Fruit fly (Drosophila melanogaster): ENCODE data around the gene Chs2.

DNA sequence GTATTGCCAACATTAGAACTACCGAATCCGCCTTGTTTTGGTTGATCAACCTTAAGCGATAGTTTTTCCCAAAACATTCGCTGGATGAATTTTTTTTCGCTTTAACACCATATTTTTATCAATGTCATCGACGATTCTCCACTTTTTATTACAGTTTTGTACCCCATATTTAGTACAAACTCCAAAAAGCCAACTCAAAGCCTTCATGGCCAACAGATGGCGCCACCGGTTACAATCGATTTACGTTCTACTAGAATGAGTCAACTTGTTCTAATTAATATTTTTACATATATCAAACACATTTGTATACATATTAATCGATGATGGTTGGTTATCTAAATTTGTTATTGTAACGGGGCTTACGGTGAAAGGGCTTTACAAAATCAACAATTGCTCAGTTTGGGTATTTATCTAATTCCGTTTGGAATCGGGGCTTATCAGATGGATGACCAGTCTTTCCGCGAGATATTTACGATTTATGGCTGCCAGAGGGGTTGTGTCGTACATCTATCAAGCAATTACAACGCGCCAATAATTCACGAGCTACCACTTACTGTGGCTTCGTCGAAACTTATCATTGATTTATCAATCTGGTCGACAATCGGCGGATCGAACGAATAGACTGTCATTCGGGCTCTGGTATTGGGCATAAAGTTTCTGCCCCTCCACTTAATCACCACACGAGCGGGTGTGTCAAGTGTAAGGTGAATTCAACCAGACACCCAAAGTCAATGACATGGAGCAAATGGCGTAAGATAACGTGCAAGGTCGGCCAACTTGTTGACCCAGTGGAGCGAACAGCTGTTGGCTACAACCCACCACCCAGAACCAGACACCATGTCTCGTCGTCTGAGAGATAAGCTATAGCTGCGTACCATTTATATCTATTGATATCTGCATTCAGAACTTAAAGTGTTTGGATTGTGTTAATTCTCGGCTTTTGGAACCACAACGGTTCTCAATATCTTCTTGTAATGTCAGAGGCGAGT is 8.9 kb upstream of the Chs2 start:
- TF ChIP-seq pan (optimal IDR thresholded peaks at IDR 0.05) (no peak), usp (GFP tag; optimal IDR thresholded peaks at IDR 0.05) (no peak), CG8478 (optimal IDR thresholded peaks at IDR 0.05) (no peak)

All from whole organism.